Worm (Caenorhabditis elegans): ENCODE results near the gene dhhc-1.

ce11 chrX:15072877-15073276 lies 27.3 kb downstream of the dhhc-1 start:
- TF ChIP-seq unc-42 (tag; optimal IDR thresholded peaks at IDR 0.05) (no peak), pqm-1 (tag; optimal IDR thresholded peaks at IDR 0.05) (no peak), nfya-1 (tag; optimal IDR thresholded peaks at IDR 0.05) (no peak)
